In genomic region chr3R:9637361-9637760, dm6 we compare ENCODE assay signal across 1 fruit fly cellular context.
TF ChIP-seq lines count a peak whose summit lies in the region.

Scm (minus strand) TSS chr3R:9637611.

TF ChIP-seq in whole organism, embryonic, 481 proteins besides CTCF, POLR2A, EP300 and RAD21 (continued from another document and continues in another):
- TF ChIP-seq chn (GFP tag; optimal IDR thresholded peaks at IDR 0.05; lab: Kevin White, UChicago) (no peak), tll (GFP tag; optimal IDR thresholded peaks at IDR 0.05; lab: Kevin White, UChicago) (no peak), CG4730 (GFP tag; IDR thresholded peaks at IDR 0.05; lab: Robert Waterston, UW) (no peak), Fer1 (GFP tag; optimal IDR thresholded peaks at IDR 0.05; lab: Kevin White, UChicago) (peak; percentile 39), CG14710 (tag; optimal IDR thresholded peaks at IDR 0.05; lab: Kevin White, UChicago) (peak; percentile 54), fd3F (GFP tag; optimal IDR thresholded peaks at IDR 0.05; lab: Kevin White, UChicago) (no peak), CG6272 (GFP tag; IDR thresholded peaks at IDR 0.05; lab: Robert Waterston, UW) (0 out of 2 replicates have a peak, but pooled peaks have one; percentile 35), inv (GFP tag; IDR thresholded peaks at IDR 0.05; lab: Robert Waterston, UW; ENCODE audit: partially characterized antibody) (peak; percentile 80), CG1024 (GFP tag; IDR thresholded peaks at IDR 0.05; lab: Robert Waterston, UW) (no peak), CG12104 (GFP tag; optimal IDR thresholded peaks at IDR 0.05; lab: Kevin White, UChicago) (no peak), HLHmδ (GFP tag; optimal IDR thresholded peaks at IDR 0.05; lab: Kevin White, UChicago) (no peak), CG4282 (GFP tag; optimal IDR thresholded peaks at IDR 0.05; lab: Kevin White, UChicago) (no peak), CG6689 (GFP tag; IDR thresholded peaks at IDR 0.05; lab: Robert Waterston, UW) (no peak), CG6254 (GFP tag; optimal IDR thresholded peaks at IDR 0.05; lab: Kevin White, UChicago) (no peak), CG3281 (GFP tag; optimal IDR thresholded peaks at IDR 0.05; lab: Kevin White, UChicago) (no peak), CG5953 (GFP tag; IDR thresholded peaks at IDR 0.05; lab: Robert Waterston, UW) (no peak), CG5180 (GFP tag; optimal IDR thresholded peaks at IDR 0.05; lab: Kevin White, UChicago) (no peak), MBD-R2 (GFP tag; IDR thresholded peaks at IDR 0.05; lab: Robert Waterston, UW) (peak; percentile 75), sqz (GFP tag; optimal IDR thresholded peaks at IDR 0.05; lab: Kevin White, UChicago) (no peak), gcm2 (GFP tag; optimal IDR thresholded peaks at IDR 0.05; lab: Kevin White, UChicago) (no peak), D (optimal IDR thresholded peaks at IDR 0.05; lab: Kevin White, UChicago) (no peak), D (GFP tag; optimal IDR thresholded peaks at IDR 0.05; lab: Kevin White, UChicago) (no peak), CG8281 (tag; optimal IDR thresholded peaks at IDR 0.05; lab: Kevin White, UChicago) (no peak), NC2β (GFP tag; optimal IDR thresholded peaks at IDR 0.05; lab: Kevin White, UChicago) (peak; percentile 3), pzg (GFP tag; optimal IDR thresholded peaks at IDR 0.05; lab: Kevin White, UChicago) (peak; percentile 88), knrl (GFP tag; IDR thresholded peaks at IDR 0.05; lab: Robert Waterston, UW; ENCODE audit: partially characterized antibody) (peak; percentile 88), CG1529 (GFP tag; optimal IDR thresholded peaks at IDR 0.05; lab: Kevin White, UChicago) (no peak), Ssrp (tag; optimal IDR thresholded peaks at IDR 0.05; lab: Kevin White, UChicago) (no peak), CG1792 (GFP tag; optimal IDR thresholded peaks at IDR 0.05; lab: Kevin White, UChicago) (no peak), CG10565 (GFP tag; optimal IDR thresholded peaks at IDR 0.05; lab: Kevin White, UChicago) (no peak), mld (GFP tag; IDR thresholded peaks at IDR 0.05; lab: Robert Waterston, UW; ENCODE audit: partially characterized antibody) (peak; percentile 51; the same call in 1 of the 3 replicates), zen2 (GFP tag; IDR thresholded peaks at IDR 0.05; lab: Robert Waterston, UW; ENCODE audit: partially characterized antibody) (peak; percentile 89), usp (GFP tag; optimal IDR thresholded peaks at IDR 0.05; lab: Kevin White, UChicago) (no peak), CG15011 (GFP tag; optimal IDR thresholded peaks at IDR 0.05; lab: Kevin White, UChicago) (no peak), tgo (GFP tag; IDR thresholded peaks at IDR 0.05; lab: Robert Waterston, UW) (no peak), cwo (GFP tag; optimal IDR thresholded peaks at IDR 0.05; lab: Kevin White, UChicago) (no peak), fd64A (GFP tag; optimal IDR thresholded peaks at IDR 0.05; lab: Kevin White, UChicago) (no peak), Sox102F (GFP tag; optimal IDR thresholded peaks at IDR 0.05; lab: Kevin White, UChicago) (no peak), CG10321 (GFP tag; IDR thresholded peaks at IDR 0.05; lab: Robert Waterston, UW) (no peak), CkIIα-i1 (GFP tag; IDR thresholded peaks at IDR 0.05; lab: Robert Waterston, UW) (no peak), corto (GFP tag; optimal IDR thresholded peaks at IDR 0.05; lab: Kevin White, UChicago) (no peak), odd (GFP tag; optimal IDR thresholded peaks at IDR 0.05; lab: Kevin White, UChicago) (no peak), CG32532 (GFP tag; IDR thresholded peaks at IDR 0.05; lab: Robert Waterston, UW) (no peak), CG16779 (GFP tag; IDR thresholded peaks at IDR 0.05; lab: Robert Waterston, UW) (no peak), bab2 (GFP tag; optimal IDR thresholded peaks at IDR 0.05; lab: Kevin White, UChicago) (no peak), ERR (GFP tag; optimal IDR thresholded peaks at IDR 0.05; lab: Kevin White, UChicago) (no peak), CG8359 (GFP tag; optimal IDR thresholded peaks at IDR 0.05; lab: Kevin White, UChicago; ENCODE audit: borderline replicate concordance) (no peak), dati (GFP tag; IDR thresholded peaks at IDR 0.05; lab: Robert Waterston, UW) (no peak), NfI (GFP tag; optimal IDR thresholded peaks at IDR 0.05; lab: Kevin White, UChicago) (no peak), cad (GFP tag; optimal IDR thresholded peaks at IDR 0.05; lab: Kevin White, UChicago) (no peak), Ravus (GFP tag; IDR thresholded peaks at IDR 0.05; lab: Robert Waterston, UW) (no peak), bbx (GFP tag; IDR thresholded peaks at IDR 0.05; lab: Robert Waterston, UW; ENCODE audit: partially characterized antibody) (peak; percentile 95), CG13624 (GFP tag; optimal IDR thresholded peaks at IDR 0.05; lab: Kevin White, UChicago) (peak; percentile 36), Six4 (GFP tag; optimal IDR thresholded peaks at IDR 0.05; lab: Kevin White, UChicago) (no peak), kah (GFP tag; optimal IDR thresholded peaks at IDR 0.05; lab: Kevin White, UChicago) (no peak), Hr39 (optimal IDR thresholded peaks at IDR 0.05; lab: Kevin White, UChicago) (no peak), CG3995 (GFP tag; optimal IDR thresholded peaks at IDR 0.05; lab: Kevin White, UChicago) (peak; percentile 99), jumu (GFP tag; optimal IDR thresholded peaks at IDR 0.05; lab: Kevin White, UChicago) (no peak), CG14441 (GFP tag; IDR thresholded peaks at IDR 0.05; lab: Robert Waterston, UW) (no peak), Nf-YB (GFP tag; optimal IDR thresholded peaks at IDR 0.05; lab: Kevin White, UChicago) (peak; percentile 59), Dref (GFP tag; IDR thresholded peaks at IDR 0.05; lab: Robert Waterston, UW) (peak; percentile 95), Scr (GFP tag; IDR thresholded peaks at IDR 0.05; lab: Robert Waterston, UW; ENCODE audit: partially characterized antibody) (peak; percentile 88), NFAT (GFP tag; IDR thresholded peaks at IDR 0.05; lab: Robert Waterston, UW) (no peak), psq (GFP tag; optimal IDR thresholded peaks at IDR 0.05; lab: Kevin White, UChicago) (no peak), CG31224 (GFP tag; IDR thresholded peaks at IDR 0.05; lab: Robert Waterston, UW) (no peak), CG32767 (GFP tag; IDR thresholded peaks at IDR 0.05; lab: Robert Waterston, UW) (no peak), ttk (GFP tag; IDR thresholded peaks at IDR 0.05; lab: Robert Waterston, UW) (no peak), kay (GFP tag; optimal IDR thresholded peaks at IDR 0.05; lab: Kevin White, UChicago) (no peak), caup (GFP tag; optimal IDR thresholded peaks at IDR 0.05; lab: Kevin White, UChicago; ENCODE audit: severe bottlenecking) (no peak), CG17802 (tag; optimal IDR thresholded peaks at IDR 0.05; lab: Kevin White, UChicago) (no peak), Taf1 (GFP tag; IDR thresholded peaks at IDR 0.05; lab: Robert Waterston, UW) (no peak), D19A (tag; optimal IDR thresholded peaks at IDR 0.05; lab: Kevin White, UChicago) (no peak), cato (GFP tag; optimal IDR thresholded peaks at IDR 0.05; lab: Kevin White, UChicago; ENCODE audit: borderline replicate concordance) (no peak), eve (GFP tag; optimal IDR thresholded peaks at IDR 0.05; lab: Kevin White, UChicago) (no peak), CG17829 (tag; optimal IDR thresholded peaks at IDR 0.05; lab: Kevin White, UChicago) (peak; percentile 50), dan (GFP tag; IDR thresholded peaks at IDR 0.05; lab: Robert Waterston, UW) (no peak), CG15479 (GFP tag; optimal IDR thresholded peaks at IDR 0.05; lab: Kevin White, UChicago) (no peak), lab (GFP tag; optimal IDR thresholded peaks at IDR 0.05; lab: Kevin White, UChicago) (no peak), pan (optimal IDR thresholded peaks at IDR 0.05; lab: Kevin White, UChicago) (no peak), pan (GFP tag; optimal IDR thresholded peaks at IDR 0.05 in 1 of 2, IDR thresholded peaks at IDR 0.05 in 1 of 2) (no peak), jigr1 (GFP tag; IDR thresholded peaks at IDR 0.05; lab: Robert Waterston, UW) (no peak), cg (GFP tag; optimal IDR thresholded peaks at IDR 0.05; lab: Kevin White, UChicago) (no peak), CG13775 (GFP tag; optimal IDR thresholded peaks at IDR 0.05; lab: Kevin White, UChicago) (peak; percentile 1), vnd (GFP tag; IDR thresholded peaks at IDR 0.05; lab: Robert Waterston, UW; ENCODE audit: partially characterized antibody) (peak; percentile 78), HLH54F (GFP tag; optimal IDR thresholded peaks at IDR 0.05; lab: Kevin White, UChicago) (no peak), crp (GFP tag; optimal IDR thresholded peaks at IDR 0.05; lab: Kevin White, UChicago) (no peak), CG9876 (GFP tag; optimal IDR thresholded peaks at IDR 0.05; lab: Kevin White, UChicago) (peak; percentile 1), gt (GFP tag; IDR thresholded peaks at IDR 0.05; lab: Robert Waterston, UW) (no peak), CG2116 (GFP tag; optimal IDR thresholded peaks at IDR 0.05; lab: Kevin White, UChicago) (peak; percentile 96), CG12942 (GFP tag; optimal IDR thresholded peaks at IDR 0.05; lab: Kevin White, UChicago) (no peak), CG12659 (GFP tag; optimal IDR thresholded peaks at IDR 0.05; lab: Kevin White, UChicago) (peak; percentile 79), HmgD (GFP tag; optimal IDR thresholded peaks at IDR 0.05; lab: Kevin White, UChicago) (peak; percentile 61), ems (GFP tag; optimal IDR thresholded peaks at IDR 0.05; lab: Kevin White, UChicago) (peak; percentile 2), CG10274 (GFP tag; optimal IDR thresholded peaks at IDR 0.05; lab: Kevin White, UChicago) (no peak), dimm (GFP tag; IDR thresholded peaks at IDR 0.05; lab: Robert Waterston, UW) (no peak), CG11398 (GFP tag; optimal IDR thresholded peaks at IDR 0.05; lab: Kevin White, UChicago) (peak; percentile 4), luna (GFP tag; optimal IDR thresholded peaks at IDR 0.05; lab: Kevin White, UChicago) (no peak), Tbp (GFP tag; optimal IDR thresholded peaks at IDR 0.05; lab: Kevin White, UChicago) (no peak), lbe (GFP tag; optimal IDR thresholded peaks at IDR 0.05; lab: Kevin White, UChicago) (peak; percentile 41), sisA (GFP tag; IDR thresholded peaks at IDR 0.05; lab: Robert Waterston, UW) (no peak), vvl (GFP tag; IDR thresholded peaks at IDR 0.05; lab: Robert Waterston, UW) (no peak), slou (GFP tag; optimal IDR thresholded peaks at IDR 0.05; lab: Kevin White, UChicago) (no peak), Sry-β (GFP tag; optimal IDR thresholded peaks at IDR 0.05; lab: Kevin White, UChicago) (no peak), Usf (GFP tag; optimal IDR thresholded peaks at IDR 0.05; lab: Kevin White, UChicago) (no peak), Sin3A (optimal IDR thresholded peaks at IDR 0.05; lab: Kevin White, UChicago) (peak; percentile 15), nmo (GFP tag; optimal IDR thresholded peaks at IDR 0.05; lab: Kevin White, UChicago) (peak; percentile 54), CG12744 (GFP tag; optimal IDR thresholded peaks at IDR 0.05; lab: Kevin White, UChicago) (no peak), Oli (tag; optimal IDR thresholded peaks at IDR 0.05; lab: Kevin White, UChicago) (no peak), ATbp (GFP tag; optimal IDR thresholded peaks at IDR 0.05; lab: Kevin White, UChicago) (no peak), CG10147 (GFP tag; optimal IDR thresholded peaks at IDR 0.05; lab: Kevin White, UChicago) (no peak), ac (GFP tag; optimal IDR thresholded peaks at IDR 0.05; lab: Kevin White, UChicago) (no peak), tio (GFP tag; optimal IDR thresholded peaks at IDR 0.05; lab: Kevin White, UChicago) (no peak), btn (GFP tag; optimal IDR thresholded peaks at IDR 0.05; lab: Kevin White, UChicago) (no peak), onecut (GFP tag; IDR thresholded peaks at IDR 0.05; lab: Robert Waterston, UW) (no peak), run (tag; optimal IDR thresholded peaks at IDR 0.05; lab: Kevin White, UChicago) (no peak), bowl (GFP tag; IDR thresholded peaks at IDR 0.05; lab: Robert Waterston, UW) (no peak), Nf-YC (tag; optimal IDR thresholded peaks at IDR 0.05; lab: Kevin White, UChicago) (peak; percentile 63), CG13287 (GFP tag; IDR thresholded peaks at IDR 0.05; lab: Robert Waterston, UW; ENCODE audit: partially characterized antibody) (peak; percentile 97), CG13123 (GFP tag; optimal IDR thresholded peaks at IDR 0.05; lab: Kevin White, UChicago) (no peak), Fer3 (tag; optimal IDR thresholded peaks at IDR 0.05; lab: Kevin White, UChicago) (no peak), HHEX (GFP tag; optimal IDR thresholded peaks at IDR 0.05; lab: Kevin White, UChicago) (no peak), CG3065 (GFP tag; optimal IDR thresholded peaks at IDR 0.05; lab: Kevin White, UChicago) (peak; percentile 5), CG10267 (tag; optimal IDR thresholded peaks at IDR 0.05; lab: Kevin White, UChicago) (peak; percentile 60), CG11093 (GFP tag; IDR thresholded peaks at IDR 0.05; lab: Robert Waterston, UW) (no peak), CG6791 (GFP tag; IDR thresholded peaks at IDR 0.05; lab: Robert Waterston, UW; ENCODE audit: partially characterized antibody) (peak; percentile 97), tx (GFP tag; optimal IDR thresholded peaks at IDR 0.05; lab: Kevin White, UChicago) (no peak), Gug (GFP tag; IDR thresholded peaks at IDR 0.05; lab: Robert Waterston, UW) (no peak), CG9727 (GFP tag; optimal IDR thresholded peaks at IDR 0.05; lab: Kevin White, UChicago) (no peak), Rx (GFP tag; IDR thresholded peaks at IDR 0.05; lab: Robert Waterston, UW) (no peak), jing (GFP tag; optimal IDR thresholded peaks at IDR 0.05; lab: Kevin White, UChicago) (no peak), pb (GFP tag; optimal IDR thresholded peaks at IDR 0.05; lab: Kevin White, UChicago) (no peak), Drgx (GFP tag; IDR thresholded peaks at IDR 0.05; lab: Robert Waterston, UW) (no peak), Med (GFP tag; lab: Kevin White, UChicago) (peak; percentile 58), mirr (GFP tag; optimal IDR thresholded peaks at IDR 0.05; lab: Kevin White, UChicago) (no peak), schlank (tag; optimal IDR thresholded peaks at IDR 0.05; lab: Kevin White, UChicago) (no peak), disco-r (GFP tag; optimal IDR thresholded peaks at IDR 0.05; lab: Kevin White, UChicago) (no peak), abd-A (tag; optimal IDR thresholded peaks at IDR 0.05; lab: Kevin White, UChicago) (no peak), emc (GFP tag; optimal IDR thresholded peaks at IDR 0.05; lab: Kevin White, UChicago) (no peak), CG8089 (GFP tag; optimal IDR thresholded peaks at IDR 0.05; lab: Kevin White, UChicago) (no peak)
